Worm (Caenorhabditis elegans): Measurements from ENCODE around the gene Y54G2A.52.

The Y54G2A.52 gene

DNA sequence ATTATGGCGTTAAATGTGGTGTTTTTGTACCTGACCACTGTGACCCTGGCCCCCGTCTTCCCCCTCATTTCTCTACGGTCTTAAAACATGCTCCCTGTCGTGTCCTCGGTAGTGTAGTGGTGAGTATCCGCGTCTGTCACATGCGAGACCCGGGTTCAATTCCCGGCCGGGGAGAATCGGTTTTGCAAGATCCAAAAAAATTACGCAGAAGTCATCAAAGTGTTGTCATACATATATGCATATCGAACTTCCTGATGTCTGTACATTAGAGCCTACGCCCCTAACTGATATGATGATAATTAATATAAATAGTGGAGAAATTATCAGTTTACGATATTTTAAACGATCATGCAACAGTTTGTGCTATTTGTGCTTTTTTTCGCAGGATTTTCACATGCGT is 7.0 kb upstream of the Y54G2A.52 start, which contains the start of gene Y54G2A.45 (continued):
- TF ChIP-seq him-1 (tag; optimal IDR thresholded peaks at IDR 0.05): peak; percentile 79
- TF ChIP-seq chd-7 (tag; optimal IDR thresholded peaks at IDR 0.05): peak; percentile 67
- peak; percentile 15 for TF ChIP-seq xnd-1 (tag; optimal IDR thresholded peaks at IDR 0.05)
- TF ChIP-seq hlh-26 (GFP tag; conservative IDR thresholded peaks at IDR 0.05): no peak
- TF ChIP-seq dpff-1 (tag; optimal IDR thresholded peaks at IDR 0.05): no peak
- TF ChIP-seq ekl-4 (GFP tag; IDR thresholded peaks at IDR 0.05): peak; percentile 68; the same call in 1 of the 2 replicates
- TF ChIP-seq ztf-26 (tag; optimal IDR thresholded peaks at IDR 0.05): peak; percentile 43
- TF ChIP-seq nhr-120 (GFP tag; IDR thresholded peaks at IDR 0.05): no peak
- TF ChIP-seq ztf-6 (GFP tag; IDR thresholded peaks at IDR 0.05): no peak
- TF ChIP-seq aptf-2 (GFP tag; conservative IDR thresholded peaks at IDR 0.05): no peak
- no peak for TF ChIP-seq ztf-28 (GFP tag; IDR thresholded peaks at IDR 0.05)
- peak; percentile 13 for TF ChIP-seq K12H6.12 (tag; optimal IDR thresholded peaks at IDR 0.05)
- peak; percentile 47 for TF ChIP-seq snpc-1.1 (tag; optimal IDR thresholded peaks at IDR 0.05; ENCODE audit: insufficient read depth)
- no peak for TF ChIP-seq hmg-20 (GFP tag; IDR thresholded peaks at IDR 0.05)
- no peak for TF ChIP-seq ceh-79 (tag; optimal IDR thresholded peaks at IDR 0.05)
- TF ChIP-seq dox-1 (GFP tag; IDR thresholded peaks at IDR 0.05): peak; percentile 92
- peak; percentile 48 for TF ChIP-seq ets-4 (GFP tag; optimal IDR thresholded peaks at IDR 0.05)
- no peak for TF ChIP-seq F57C9.4 (tag; optimal IDR thresholded peaks at IDR 0.05)
- no peak for TF ChIP-seq mel-28 (tag; optimal IDR thresholded peaks at IDR 0.05; ENCODE audit: borderline replicate concordance)
- peak; percentile 76; the same call in 1 of the 2 replicates for TF ChIP-seq Y95B8A.8 (GFP tag; IDR thresholded peaks at IDR 0.05)
- peak; percentile 53 for TF ChIP-seq ceh-100 (GFP tag; IDR thresholded peaks at IDR 0.05)
- TF ChIP-seq attf-5 (GFP tag; optimal IDR thresholded peaks at IDR 0.05): peak; percentile 43
- no peak for TF ChIP-seq madf-3 (GFP tag; IDR thresholded peaks at IDR 0.05)
- TF ChIP-seq T07F8.4 (tag; optimal IDR thresholded peaks at IDR 0.05): peak; percentile 76
- TF ChIP-seq nfyb-1 (GFP tag; IDR thresholded peaks at IDR 0.05): peak; percentile 78
- no peak for TF ChIP-seq unc-62 (GFP tag; optimal IDR thresholded peaks at IDR 0.05)
- TF ChIP-seq nfya-1 (tag; optimal IDR thresholded peaks at IDR 0.05; ENCODE audit: borderline replicate concordance, insufficient read depth): no peak
- no peak for TF ChIP-seq F52B5.7 (tag; optimal IDR thresholded peaks at IDR 0.05)
- peak; percentile 90; the same call in 1 of the 2 replicates for TF ChIP-seq Y56A3A.18 (GFP tag; IDR thresholded peaks at IDR 0.05)
- peak; percentile 46 for TF ChIP-seq F33H1.4 (GFP tag; IDR thresholded peaks at IDR 0.05)
- TF ChIP-seq snpc-1.3 (tag; optimal IDR thresholded peaks at IDR 0.05; ENCODE audit: insufficient read depth): peak; percentile 81
- no peak for TF ChIP-seq pha-4 (tag; optimal IDR thresholded peaks at IDR 0.05)
- TF ChIP-seq F23B12.7 (tag; optimal IDR thresholded peaks at IDR 0.05; ENCODE audit: insufficient read depth): peak; percentile 80
- peak in 2 of 3 experiments; percentile 35 to 40 for TF ChIP-seq lin-35 (GFP tag; optimal IDR thresholded peaks at IDR 0.05)
- 0 out of 2 replicates have a peak, but pooled peaks have one; percentile 38 for TF ChIP-seq Y53G8AR.9 (GFP tag; conservative IDR thresholded peaks at IDR 0.05)
- peak; percentile 56 for TF ChIP-seq snpc-3.4 (tag; optimal IDR thresholded peaks at IDR 0.05)
- TF ChIP-seq atf-7 (tag; optimal IDR thresholded peaks at IDR 0.05): peak; percentile 85
- peak; percentile 97 for TF ChIP-seq nhr-80 (tag; optimal IDR thresholded peaks at IDR 0.05)
- TF ChIP-seq cebp-1 (GFP tag; IDR thresholded peaks at IDR 0.05): no peak
- peak; percentile 74 for TF ChIP-seq cebp-1 (tag; optimal IDR thresholded peaks at IDR 0.05)
- TF ChIP-seq Y53F4B.3 (GFP tag; IDR thresholded peaks at IDR 0.05): no peak
- no peak for TF ChIP-seq F37B4.10 (GFP tag; IDR thresholded peaks at IDR 0.05)
- TF ChIP-seq lag-1 (GFP tag; IDR thresholded peaks at IDR 0.05): no peak
- TF ChIP-seq Y79H2A.3 (GFP tag; conservative IDR thresholded peaks at IDR 0.05): no peak

Data from whole organism, young adult.